Fruit fly (Drosophila melanogaster) whole organism, embryonic: ENCODE measurements around the gene Trm7-32.
A peak's percentile ranks its signal among the peaks of the same experiment; 100 is the strongest.

Source experiments
- Aef1 ChIP-seq: fragments of 200-800 bp; sonication (Bioruptor generic); IDR thresholded peaks from 3 replicates; pipeline ENCODE4 v1.3.6; 2022; ENCODE audit warnings: missing biosample characterization, missing genetic modification characterization
- CG10431 ChIP-seq: fragments of 200-800 bp; sonication (Bioruptor generic); optimal IDR thresholded peaks from 3 replicates; lab custom pipeline; 2018; ENCODE audit warnings: missing biosample characterization, mild to moderate bottlenecking, missing genetic modification characterization
- CG13775 ChIP-seq: fragments of 200-800 bp; sonication (Bioruptor generic); optimal IDR thresholded peaks from 3 replicates; lab custom pipeline; 2017; ENCODE audit warnings: missing biosample characterization, mild to moderate bottlenecking, missing genetic modification characterization
- CG15479 ChIP-seq: fragments of 200-800 bp; sonication (Bioruptor generic); optimal IDR thresholded peaks from 3 replicates; lab custom pipeline; 2019; ENCODE audit warnings: missing biosample characterization, mild to moderate bottlenecking, missing genetic modification characterization, moderate library complexity
- CG17361 ChIP-seq: fragments of 200-800 bp; sonication (Bioruptor generic); IDR thresholded peaks from 3 replicates; pipeline ENCODE4 v1.3.6; 2022; ENCODE audit warnings: missing biosample characterization, missing genetic modification characterization
- CG2202 ChIP-seq: fragments of 200-800 bp; sonication (Bioruptor generic); optimal IDR thresholded peaks from 2 replicates; lab custom pipeline; 2018; ENCODE audit warnings: missing biosample characterization, mild to moderate bottlenecking, missing genetic modification characterization
- CG2678 ChIP-seq: fragments of 200-800 bp; sonication (Bioruptor generic); optimal IDR thresholded peaks from 3 replicates; lab custom pipeline; 2019; ENCODE audit warnings: missing biosample characterization, mild to moderate bottlenecking, missing genetic modification characterization, moderate library complexity
- CG34224 ChIP-seq: fragments of 200-800 bp; sonication (Bioruptor generic); IDR thresholded peaks from 3 replicates; pipeline ENCODE4 v1.3.6; 2022; ENCODE audit warnings: missing biosample characterization, missing genetic modification characterization; ENCODE audit not compliant: partially characterized antibody
- CG3726 ChIP-seq: fragments of 200-800 bp; sonication (Bioruptor generic); IDR thresholded peaks from 3 replicates; pipeline ENCODE4, ENCODE4 v1.3.6; 2022; ENCODE audit warnings: missing biosample characterization, missing genetic modification characterization
- CG3847 ChIP-seq: fragments of 200-800 bp; sonication (Bioruptor generic); IDR thresholded peaks from 2 replicates; pipeline ENCODE4 v1.3.6; 2022; ENCODE audit warnings: missing biosample characterization, missing genetic modification characterization
- CG6791 ChIP-seq: fragments of 200-800 bp; sonication (Bioruptor generic); IDR thresholded peaks from 3 replicates; pipeline ENCODE4 v1.3.6; 2022; ENCODE audit warnings: missing biosample characterization, missing genetic modification characterization; ENCODE audit not compliant: partially characterized antibody
- CG6813 ChIP-seq: fragments of 200-800 bp; sonication (Bioruptor generic); optimal IDR thresholded peaks from 2 replicates; lab custom pipeline; 2017; ENCODE audit warnings: missing biosample characterization, missing genetic modification characterization, mild to moderate bottlenecking, moderate library complexity, missing genetic modification reagents
- CG7357 ChIP-seq: fragments of 200-800 bp; sonication (Bioruptor generic); IDR thresholded peaks from 3 replicates; pipeline ENCODE4 v1.3.6; 2022; ENCODE audit warnings: missing biosample characterization, missing genetic modification characterization
- CG7839 ChIP-seq: fragments of 200-800 bp; sonication (Bioruptor generic); optimal IDR thresholded peaks from 3 replicates; lab custom pipeline; 2018; ENCODE audit warnings: missing biosample characterization, mild to moderate bottlenecking, missing genetic modification characterization, moderate library complexity
- CG9797 ChIP-seq: fragments of 200-800 bp; sonication (Bioruptor generic); optimal IDR thresholded peaks from 3 replicates; lab custom pipeline; 2018; ENCODE audit warnings: missing biosample characterization, mild to moderate bottlenecking, missing genetic modification characterization
- CTCF ChIP-seq: fragments of 200-800 bp; sonication (Bioruptor generic); optimal IDR thresholded peaks from 2 replicates; lab custom pipeline; 2017; ENCODE audit warnings: missing biosample characterization, mild to moderate bottlenecking, missing genetic modification characterization, moderate library complexity
- CkIIα-i1 ChIP-seq: fragments of 200-800 bp; sonication (Bioruptor generic); IDR thresholded peaks from 2 replicates; pipeline ENCODE4 v1.3.6; 2022; ENCODE audit warnings: missing biosample characterization, missing genetic modification characterization
- Dip3 ChIP-seq: fragments of 200-800 bp; sonication (Bioruptor generic); optimal IDR thresholded peaks from 3 replicates; lab custom pipeline; 2016; ENCODE audit warnings: missing biosample characterization, missing genetic modification characterization
- E2f1 ChIP-seq: fragments of 200-800 bp; sonication (Bioruptor generic); IDR thresholded peaks from 2 replicates; pipeline ENCODE4 v1.3.6; 2022; ENCODE audit warnings: missing biosample characterization, missing genetic modification characterization
- Ets97D ChIP-seq: fragments of 200-800 bp; sonication (Bioruptor generic); optimal IDR thresholded peaks from 3 replicates; lab custom pipeline; 2016; ENCODE audit warnings: missing biosample characterization, missing genetic modification characterization
- Hand ChIP-seq: fragments of 200-800 bp; sonication (Bioruptor generic); optimal IDR thresholded peaks from 2 replicates; lab custom pipeline; 2017; ENCODE audit warnings: mild to moderate bottlenecking, missing biosample characterization, missing genetic modification reagents, missing genetic modification characterization
- Lhr ChIP-seq: fragments of 200-800 bp; sonication (Bioruptor generic); optimal IDR thresholded peaks from 3 replicates; lab custom pipeline; 2017; ENCODE audit warnings: mild to moderate bottlenecking, missing biosample characterization, missing genetic modification reagents, missing genetic modification characterization
- Lim3 ChIP-seq: fragments of 200-800 bp; sonication (Bioruptor generic); IDR thresholded peaks from 2 replicates; pipeline ENCODE4 v1.3.6; 2022; ENCODE audit warnings: missing biosample characterization, missing genetic modification characterization
- Mes4 ChIP-seq: fragments of 200-800 bp; sonication (Bioruptor generic); optimal IDR thresholded peaks from 2 replicates; lab custom pipeline; 2016; ENCODE audit warnings: missing biosample characterization, missing genetic modification characterization
- Oli ChIP-seq: fragments of 200-800 bp; sonication (Bioruptor generic); optimal IDR thresholded peaks from 2 replicates; lab custom pipeline; 2018; ENCODE audit warnings: missing biosample characterization, mild to moderate bottlenecking, missing genetic modification characterization, moderate library complexity
- Rfx ChIP-seq: fragments of 200-800 bp; sonication (Bioruptor generic); IDR thresholded peaks from 2 replicates; pipeline ENCODE4 v1.3.6; 2022; ENCODE audit warnings: missing biosample characterization, missing genetic modification characterization
- Rx ChIP-seq: fragments of 200-800 bp; sonication (Bioruptor generic); IDR thresholded peaks from 2 replicates; pipeline ENCODE4 v1.3.6; 2022; ENCODE audit warnings: missing biosample characterization, missing genetic modification characterization
- Scr ChIP-seq: fragments of 200-800 bp; sonication (Bioruptor generic); IDR thresholded peaks from 2 replicates; pipeline ENCODE4 v1.3.6; 2022; ENCODE audit warnings: missing biosample characterization, missing genetic modification characterization; ENCODE audit not compliant: partially characterized antibody
- Spps ChIP-seq: fragments of 200-800 bp; sonication (Bioruptor generic); optimal IDR thresholded peaks from 2 replicates; lab custom pipeline; 2018; ENCODE audit warnings: missing biosample characterization, mild to moderate bottlenecking, missing genetic modification characterization
- abd-A ChIP-seq: fragments of 200-800 bp; sonication (Bioruptor generic); optimal IDR thresholded peaks from 3 replicates; lab custom pipeline; 2019; ENCODE audit warnings: missing biosample characterization, mild to moderate bottlenecking, missing genetic modification characterization, moderate library complexity
- bigmax ChIP-seq: fragments of 200-800 bp; sonication (Bioruptor generic); optimal IDR thresholded peaks from 2 replicates; lab custom pipeline; 2018; ENCODE audit warnings: missing biosample characterization, mild to moderate bottlenecking, missing genetic modification characterization
- chinmo ChIP-seq: fragments of 200-800 bp; sonication (Bioruptor generic); IDR thresholded peaks from 4 replicates; pipeline ENCODE4 v1.3.6; 2022; ENCODE audit warnings: missing biosample characterization, missing genetic modification characterization; ENCODE audit not compliant: partially characterized antibody
- ci ChIP-seq: fragments of 200-800 bp; sonication (Bioruptor generic); IDR thresholded peaks from 3 replicates; pipeline ENCODE4 v1.3.6; 2022; ENCODE audit warnings: missing biosample characterization, missing genetic modification characterization
- croc ChIP-seq: fragments of 200-800 bp; sonication (Bioruptor generic); conservative IDR thresholded peaks from 3 replicates; pipeline ENCODE4 v1.3.6; 2022; ENCODE audit warnings: missing biosample characterization, missing genetic modification characterization
- dmrt99B ChIP-seq: fragments of 200-800 bp; sonication (Bioruptor generic); optimal IDR thresholded peaks from 2 replicates; lab custom pipeline; 2018; ENCODE audit warnings: missing biosample characterization, mild to moderate bottlenecking, missing genetic modification characterization, moderate library complexity
- exex ChIP-seq: fragments of 200-800 bp; sonication (Bioruptor generic); optimal IDR thresholded peaks from 4 replicates; lab custom pipeline; 2018; ENCODE audit warnings: missing biosample characterization, mild to moderate bottlenecking, missing genetic modification characterization, moderate library complexity
- fd96Cb ChIP-seq: fragments of 200-800 bp; sonication (Bioruptor generic); optimal IDR thresholded peaks from 2 replicates; lab custom pipeline; 2018; ENCODE audit warnings: missing biosample characterization, mild to moderate bottlenecking, missing genetic modification characterization, moderate library complexity
- fru ChIP-seq: fragments of >200 bp; optimal IDR thresholded peaks from 2 replicates; lab custom pipeline; 2017
- luna ChIP-seq: fragments of 200-800 bp; sonication (Bioruptor generic); optimal IDR thresholded peaks from 2 replicates; lab custom pipeline; 2016; ENCODE audit warnings: missing biosample characterization, missing genetic modification characterization
- maf-S ChIP-seq: fragments of 200-800 bp; sonication (Bioruptor generic); optimal IDR thresholded peaks from 2 replicates; lab custom pipeline; 2016; ENCODE audit warnings: missing biosample characterization, missing genetic modification characterization
- mld ChIP-seq: fragments of 200-800 bp; sonication (Bioruptor generic); IDR thresholded peaks from 3 replicates; pipeline ENCODE4 v1.3.6; 2022; ENCODE audit warnings: missing biosample characterization, missing genetic modification characterization; ENCODE audit not compliant: partially characterized antibody
- nmo ChIP-seq: fragments of 200-800 bp; sonication (Bioruptor generic); optimal IDR thresholded peaks from 2 replicates; lab custom pipeline; 2018; ENCODE audit warnings: missing biosample characterization, mild to moderate bottlenecking, missing genetic modification characterization, moderate library complexity
- p53 ChIP-seq: fragments of 200-800 bp; sonication (Bioruptor generic); optimal IDR thresholded peaks from 2 replicates; lab custom pipeline; 2016; ENCODE audit warnings: missing biosample characterization, missing genetic modification characterization
- pnt ChIP-seq: fragments of 200-800 bp; sonication (Bioruptor generic); optimal IDR thresholded peaks from 3 replicates; lab custom pipeline; 2016; ENCODE audit warnings: missing biosample characterization, missing genetic modification characterization
- row ChIP-seq: fragments of 200-800 bp; sonication (Bioruptor generic); IDR thresholded peaks from 3 replicates; pipeline ENCODE4 v1.3.6; 2022; ENCODE audit warnings: missing biosample characterization, missing genetic modification characterization
- sr ChIP-seq: fragments of 200-800 bp; sonication (Bioruptor generic); IDR thresholded peaks from 3 replicates; pipeline ENCODE4 v1.3.6; 2022; ENCODE audit warnings: missing biosample characterization, missing genetic modification characterization
- ssp ChIP-seq: fragments of 200-800 bp; sonication (Bioruptor generic); IDR thresholded peaks from 2 replicates; pipeline ENCODE4 v1.3.6; 2022; ENCODE audit warnings: missing biosample characterization, missing genetic modification characterization
- toy ChIP-seq: fragments of 200-800 bp; sonication (Bioruptor generic); IDR thresholded peaks from 2 replicates; pipeline ENCODE4 v1.3.6; 2022; ENCODE audit warnings: missing biosample characterization, missing genetic modification characterization
- ttk ChIP-seq: fragments of 200-800 bp; sonication (Bioruptor generic); IDR thresholded peaks from 2 replicates; pipeline ENCODE4 v2.1.2; 2022; ENCODE audit warnings: missing biosample characterization, missing genetic modification characterization
- unpg ChIP-seq: fragments of 200-800 bp; sonication (Bioruptor generic); optimal IDR thresholded peaks from 3 replicates; lab custom pipeline; 2018; ENCODE audit warnings: missing biosample characterization, mild to moderate bottlenecking, missing genetic modification characterization, moderate library complexity

The Trm7-32 gene

DNA sequence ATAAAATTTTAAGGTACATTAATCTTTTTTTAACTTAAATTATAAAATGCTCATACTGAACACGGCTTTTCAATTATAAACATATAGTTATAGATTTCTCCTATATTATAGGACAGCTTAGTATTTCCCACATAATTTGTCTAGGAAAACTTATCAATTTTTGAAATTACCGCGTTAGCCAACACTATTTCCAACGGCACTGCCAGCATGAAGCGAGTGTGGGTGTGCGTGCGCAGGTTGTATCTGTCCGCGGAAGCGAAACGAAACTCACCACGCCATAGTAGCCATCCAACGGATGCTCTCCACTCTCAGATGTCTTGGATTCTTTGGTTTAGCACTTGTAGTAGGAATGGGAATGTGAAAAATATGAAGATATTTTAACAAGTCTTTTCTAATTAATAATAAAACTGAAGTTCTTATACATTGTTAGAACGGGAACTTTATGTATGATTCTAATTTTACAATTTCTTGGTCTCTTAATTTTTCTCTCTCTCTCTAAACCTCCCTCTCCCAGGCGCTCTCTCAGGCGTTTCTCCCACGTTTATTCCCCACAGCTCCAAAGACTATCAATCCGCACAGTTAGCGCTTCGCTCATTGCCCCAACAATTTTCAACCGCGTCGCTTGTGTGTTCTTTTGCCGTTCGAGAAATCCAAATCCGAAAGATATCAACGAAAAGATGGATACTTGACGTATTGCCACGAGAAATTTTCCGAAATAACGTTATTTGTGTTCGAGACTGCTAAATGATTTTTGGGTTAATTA lies 13.1 kb downstream of the Trm7-32 start, which contains the start of gene Dad (continued):
- TF ChIP-seq Dip3 (GFP tag; lab: Kevin White, UChicago) (no peak), CG15479 (GFP tag; lab: Kevin White, UChicago) (no peak), CTCF (GFP tag; lab: Kevin White, UChicago) (no peak), CG2202 (tag; lab: Kevin White, UChicago) (peak; percentile 10), bigmax (GFP tag; lab: Kevin White, UChicago) (no peak), Ets97D (GFP tag; lab: Kevin White, UChicago) (peak; percentile 5), row (GFP tag; lab: Robert Waterston, UW) (no peak), croc (GFP tag; lab: Robert Waterston, UW) (no peak), CkIIα-i1 (GFP tag; lab: Robert Waterston, UW) (no peak), CG10431 (GFP tag; lab: Kevin White, UChicago) (no peak), Hand (peak; percentile 65), Rfx (GFP tag; lab: Robert Waterston, UW) (peak; percentile 19; the same call in 1 of the 2 replicates), Spps (tag; lab: Kevin White, UChicago) (no peak), Aef1 (GFP tag; lab: Robert Waterston, UW) (no peak), CG17361 (GFP tag; lab: Robert Waterston, UW) (no peak), Rx (GFP tag; lab: Robert Waterston, UW) (no peak), pnt (GFP tag; lab: Kevin White, UChicago) (no peak), CG7839 (tag; lab: Kevin White, UChicago) (no peak), Scr (0 out of 2 replicates have a peak, but pooled peaks have one; percentile 38), CG9797 (GFP tag; lab: Kevin White, UChicago) (no peak), CG3847 (GFP tag; lab: Robert Waterston, UW) (no peak), Lim3 (GFP tag; lab: Robert Waterston, UW) (no peak), exex (tag; lab: Kevin White, UChicago) (no peak), E2f1 (GFP tag; lab: Robert Waterston, UW) (no peak), Oli (tag; lab: Kevin White, UChicago) (no peak), CG6791 (no peak), chinmo (GFP tag; lab: Robert Waterston, UW) (0 out of 4 replicates have a peak, but pooled peaks have one; percentile 25), unpg (peak; percentile 32), luna (GFP tag; lab: Kevin White, UChicago) (no peak), ssp (GFP tag; lab: Robert Waterston, UW) (no peak), maf-S (no peak), dmrt99B (peak; percentile 19), p53 (GFP tag; lab: Kevin White, UChicago) (no peak), CG2678 (tag; lab: Kevin White, UChicago) (peak; percentile 25), toy (GFP tag; lab: Robert Waterston, UW) (no peak), CG6813 (GFP tag; lab: Kevin White, UChicago) (no peak), fru (lab: Kevin White, UChicago) (no peak), CG34224 (peak; percentile 49; the same call in 2 of the 3 replicates), ttk (GFP tag; lab: Robert Waterston, UW) (no peak), fd96Cb (tag; lab: Kevin White, UChicago) (no peak), abd-A (tag; lab: Kevin White, UChicago) (peak; percentile 67), Mes4 (no peak), CG3726 (no peak), sr (GFP tag; lab: Robert Waterston, UW) (no peak; the same call in 1 of the 3 replicates), CG7357 (GFP tag; lab: Robert Waterston, UW) (no peak), mld (no peak), ci (GFP tag; lab: Robert Waterston, UW) (peak; percentile 46; the same call in 1 of the 3 replicates), Lhr (no peak), CG13775 (GFP tag; lab: Kevin White, UChicago) (peak; percentile 22), nmo (no peak)
